Fruit fly (Drosophila melanogaster) whole organism, prepupa: ENCODE results near the gene CG34323.

Experiments
- CG11762 ChIP-seq: fragments of 200-800 bp; sonication (Bioruptor generic); optimal IDR thresholded peaks from 3 replicates; lab custom pipeline; 2016; ENCODE audit warnings: missing biosample characterization, missing genetic modification characterization; ENCODE audit not compliant: insufficient read depth
- CG11902 ChIP-seq: fragments of 200-800 bp; sonication (Bioruptor generic); optimal IDR thresholded peaks from 3 replicates; lab custom pipeline; 2016; ENCODE audit warnings: missing biosample characterization, missing genetic modification characterization
- CG4318 ChIP-seq: fragments of 200-800 bp; sonication (Bioruptor generic); optimal IDR thresholded peaks from 3 replicates; lab custom pipeline; 2017; ENCODE audit warnings: missing biosample characterization, mild to moderate bottlenecking, missing genetic modification characterization
- CG8319 ChIP-seq: fragments of 200-800 bp; sonication (Bioruptor generic); optimal IDR thresholded peaks from 3 replicates; lab custom pipeline; 2016; ENCODE audit warnings: missing biosample characterization, missing genetic modification characterization
- Eip78C ChIP-seq: fragments of 200-800 bp; sonication (Bioruptor generic); peaks from one replicate; lab custom pipeline; 2016; ENCODE audit warnings: missing biosample characterization, missing genetic modification characterization
- Ets21C ChIP-seq: fragments of 200-800 bp; sonication (Bioruptor generic); optimal IDR thresholded peaks from 3 replicates; lab custom pipeline; 2016; ENCODE audit warnings: missing biosample characterization, missing genetic modification characterization
- Ets96B ChIP-seq: fragments of 200-800 bp; optimal IDR thresholded peaks from 2 replicates; lab custom pipeline; 2019; ENCODE audit warnings: missing biosample characterization, mild to moderate bottlenecking, missing genetic modification characterization, moderate library complexity
- Gug ChIP-seq: fragments of 200-800 bp; sonication (Bioruptor generic); IDR thresholded peaks from 2 replicates; pipeline ENCODE4 v1.3.6; 2022; ENCODE audit warnings: missing biosample characterization, missing genetic modification characterization
- Sox102F ChIP-seq: fragments of 200-800 bp; sonication (Bioruptor generic); optimal IDR thresholded peaks from 2 replicates; lab custom pipeline; 2016; ENCODE audit warnings: missing biosample characterization, mild to moderate bottlenecking, missing genetic modification characterization
- Sox15 ChIP-seq: fragments of 200-800 bp; sonication (Bioruptor generic); optimal IDR thresholded peaks from 3 replicates; lab custom pipeline; 2016; ENCODE audit warnings: missing biosample characterization, missing genetic modification characterization
- achi ChIP-seq: fragments of 200-800 bp; sonication (Bioruptor generic); optimal IDR thresholded peaks from 3 replicates; lab custom pipeline; 2016; ENCODE audit warnings: missing biosample characterization, missing genetic modification characterization
- acj6 ChIP-seq: fragments of 200-800 bp; sonication (Bioruptor generic); optimal IDR thresholded peaks from 3 replicates; lab custom pipeline; 2016; ENCODE audit warnings: missing biosample characterization, missing genetic modification characterization
- ss ChIP-seq, 2 experiments: fragments of 200-800 bp; sonication (Bioruptor generic); optimal IDR thresholded peaks; 2 replicates in 1 of 2; 3 replicates in 1 of 2; lab custom pipeline; 2017 to 2018; ENCODE audit warnings: mild to moderate bottlenecking in 2 of 2, missing biosample characterization in 2 of 2, missing genetic modification characterization in 2 of 2, moderate library complexity in 1 of 2

DNA sequence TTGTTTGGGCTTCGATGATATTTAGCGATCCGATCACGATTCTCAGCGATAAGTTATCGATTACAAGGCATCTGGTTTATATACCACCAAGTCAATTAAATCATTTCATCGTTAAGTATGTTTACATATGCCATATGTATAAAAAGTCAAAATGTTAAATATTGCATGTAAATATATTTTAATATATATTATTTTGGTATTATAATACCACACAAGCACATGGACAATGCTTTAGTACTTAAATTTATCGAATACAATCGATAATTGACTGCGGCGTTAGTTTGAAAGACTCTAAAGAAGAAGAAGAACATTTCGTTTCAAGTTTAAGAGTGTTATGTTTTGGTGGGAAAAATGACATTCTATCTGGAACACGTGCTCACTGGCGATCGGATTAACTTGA is at the start of gene CG34323:
- TF ChIP-seq achi (no peak), Ets96B (tag; lab: Kevin White, UChicago) (no peak), Sox102F (GFP tag; lab: Kevin White, UChicago) (no peak), CG11902 (GFP tag; lab: Kevin White, UChicago) (no peak), CG4318 (GFP tag; lab: Kevin White, UChicago) (no peak), CG11762 (GFP tag; lab: Kevin White, UChicago) (no peak), Ets21C (GFP tag; lab: Kevin White, UChicago) (no peak), CG8319 (GFP tag; lab: Kevin White, UChicago) (no peak), Eip78C (GFP tag; lab: Kevin White, UChicago) (no peak), Sox15 (GFP tag; lab: Kevin White, UChicago) (no peak), Gug (GFP tag; lab: Robert Waterston, UW) (no peak), ss (GFP tag; optimal IDR thresholded peaks at IDR 0.05; lab: Kevin White, UChicago) (no peak), acj6 (no peak)
